Worm (Caenorhabditis elegans): ENCODE data around the gene Y44A6D.3.

DNA sequence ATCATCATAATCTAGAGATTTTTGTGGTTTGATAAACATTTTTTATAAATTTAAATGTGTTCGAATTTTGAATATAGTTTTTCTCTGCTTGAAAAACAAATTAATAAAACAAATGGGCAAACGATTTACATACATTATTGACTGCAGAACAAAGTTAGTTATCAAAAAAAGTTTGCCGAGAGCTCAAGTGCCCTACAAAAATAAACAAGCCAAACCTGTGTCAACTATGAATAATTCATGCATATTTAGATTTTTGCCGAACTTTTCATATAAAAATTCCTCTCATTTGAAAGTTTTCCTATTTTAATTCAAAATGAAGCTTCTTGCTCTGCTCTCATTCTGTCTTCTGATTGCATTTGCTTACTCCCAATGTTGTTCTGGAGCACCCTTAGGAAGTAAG, 23.6 kb upstream of the Y44A6D.3 start, which contains the start of gene sshk-1:
- TF ChIP-seq ama-1 (optimal IDR thresholded peaks at IDR 0.05) (no peak), nhr-11 (tag; optimal IDR thresholded peaks at IDR 0.05) (no peak)
